Fruit fly (Drosophila melanogaster) whole organism, embryonic: Measurements from ENCODE around the gene CG13031.

Experiments used
- CG3838 ChIP-seq: fragments of 200-800 bp; sonication (Bioruptor generic); optimal IDR thresholded peaks from 3 replicates; lab custom pipeline; 2016; ENCODE audit warnings: missing biosample characterization, missing genetic modification characterization
- Scr ChIP-seq: fragments of 200-800 bp; sonication (Bioruptor generic); IDR thresholded peaks from 2 replicates; pipeline ENCODE4 v1.3.6; 2022; ENCODE audit warnings: missing biosample characterization, missing genetic modification characterization; ENCODE audit not compliant: partially characterized antibody
- psq ChIP-seq: fragments of 200-800 bp; sonication (Bioruptor generic); optimal IDR thresholded peaks from 2 replicates; lab custom pipeline; 2017; ENCODE audit warnings: missing biosample characterization, missing genetic modification characterization
- row ChIP-seq: fragments of 200-800 bp; sonication (Bioruptor generic); IDR thresholded peaks from 3 replicates; pipeline ENCODE4 v1.3.6; 2022; ENCODE audit warnings: missing biosample characterization, missing genetic modification characterization

DNA sequence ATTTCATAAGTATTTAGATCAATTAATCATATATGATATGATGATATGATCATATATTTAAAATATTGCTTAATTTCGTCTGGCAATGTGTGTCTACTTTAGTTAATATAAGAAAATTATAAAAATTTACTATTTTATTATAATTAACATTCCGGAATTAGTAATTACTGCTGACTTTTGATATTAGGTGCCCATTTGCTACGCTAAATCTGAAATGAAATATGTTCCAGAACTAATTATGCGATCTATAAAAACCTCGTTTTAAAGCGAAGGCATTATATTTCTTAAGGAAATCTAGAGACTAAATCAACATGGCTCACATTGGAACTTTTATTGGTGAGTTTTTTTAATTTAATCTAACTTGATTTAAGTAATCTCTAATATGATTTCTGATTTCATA lies 30.5 kb downstream of the CG13031 start, which contains the start of gene CG42852:
- no peak for TF ChIP-seq Scr
- no peak for TF ChIP-seq row (GFP tag; lab: Robert Waterston, UW)
- no peak for TF ChIP-seq CG3838 (GFP tag; lab: Kevin White, UChicago)
- no peak for TF ChIP-seq psq
